Worm (Caenorhabditis elegans): ENCODE results near the gene C54D10.9.

- TF ChIP-seq nhr-76 (tag; optimal IDR thresholded peaks at IDR 0.05) (no peak), unc-62 (GFP tag; optimal IDR thresholded peaks at IDR 0.05) (no peak), nhr-237 (tag; optimal IDR thresholded peaks at IDR 0.05) (no peak), unc-39 (tag; optimal IDR thresholded peaks at IDR 0.05) (no peak), lsy-2 (tag; optimal IDR thresholded peaks at IDR 0.05) (no peak), nhr-12 (tag; optimal IDR thresholded peaks at IDR 0.05) (no peak), elt-1 (tag; optimal IDR thresholded peaks at IDR 0.05; ENCODE audit: borderline replicate concordance, insufficient read depth) (no peak), ceh-39 (tag; optimal IDR thresholded peaks at IDR 0.05) (no peak), blmp-1 (tag; optimal IDR thresholded peaks at IDR 0.05) (no peak), mab-5 (tag; optimal IDR thresholded peaks at IDR 0.05) (no peak), lin-32 (GFP tag; optimal IDR thresholded peaks at IDR 0.05) (no peak)
Observed at ce11 chrV:12413651-12414114, 33.3 kb upstream of the C54D10.9 start, which contains the start of gene cdr-6.
